Fruit fly (Drosophila melanogaster) whole organism, embryonic: ENCODE measurements around the gene CG7135.

Source experiments
- Adf1 ChIP-seq: fragments of 200-800 bp; sonication (Bioruptor generic); IDR thresholded peaks from 2 replicates; pipeline ENCODE4 v1.3.6; 2022; ENCODE audit warnings: missing biosample characterization, missing genetic modification characterization
- BEAF-32 ChIP-seq: fragments of 200-800 bp; sonication (Bioruptor generic); optimal IDR thresholded peaks from 3 replicates; lab custom pipeline; 2017; ENCODE audit warnings: missing biosample characterization, missing genetic modification characterization, mild to moderate bottlenecking, moderate library complexity, missing genetic modification reagents
- CG10462 ChIP-seq: fragments of 200-800 bp; sonication (Bioruptor generic); optimal IDR thresholded peaks from 2 replicates; lab custom pipeline; 2016; ENCODE audit warnings: missing biosample characterization, missing genetic modification characterization
- CG10654 ChIP-seq: fragments of 200-800 bp; sonication (Bioruptor generic); optimal IDR thresholded peaks from 2 replicates; lab custom pipeline; 2016; ENCODE audit warnings: missing biosample characterization, missing genetic modification characterization
- CG11504 ChIP-seq: fragments of 200-800 bp; sonication (Bioruptor generic); optimal IDR thresholded peaks from 3 replicates; lab custom pipeline; 2019; ENCODE audit warnings: missing biosample characterization, mild to moderate bottlenecking, missing genetic modification characterization, moderate library complexity
- CG12769 ChIP-seq: fragments of 200-800 bp; sonication (Bioruptor generic); optimal IDR thresholded peaks from 2 replicates; lab custom pipeline; 2019; ENCODE audit warnings: missing biosample characterization, mild to moderate bottlenecking, missing genetic modification characterization, moderate library complexity
- CG13775 ChIP-seq: fragments of 200-800 bp; sonication (Bioruptor generic); optimal IDR thresholded peaks from 3 replicates; lab custom pipeline; 2017; ENCODE audit warnings: missing biosample characterization, mild to moderate bottlenecking, missing genetic modification characterization
- CG14014 ChIP-seq: fragments of 200-800 bp; sonication (Bioruptor generic); IDR thresholded peaks from 2 replicates; pipeline ENCODE4 v1.3.6; 2022; ENCODE audit warnings: missing biosample characterization, missing genetic modification characterization
- CG15011 ChIP-seq: fragments of 200-800 bp; sonication (Bioruptor generic); optimal IDR thresholded peaks from 3 replicates; lab custom pipeline; 2018; ENCODE audit warnings: missing biosample characterization, mild to moderate bottlenecking, missing genetic modification characterization
- CG15073 ChIP-seq: fragments of 200-800 bp; sonication (Bioruptor generic); optimal IDR thresholded peaks from 2 replicates; lab custom pipeline; 2016; ENCODE audit warnings: missing biosample characterization, missing genetic modification characterization
- CG15696 ChIP-seq: fragments of 200-800 bp; sonication (Bioruptor generic); optimal IDR thresholded peaks from 2 replicates; lab custom pipeline; 2019; ENCODE audit warnings: missing biosample characterization, mild to moderate bottlenecking, missing genetic modification characterization, moderate library complexity
- CG16813 ChIP-seq: fragments of 200-800 bp; sonication (Bioruptor generic); IDR thresholded peaks from 3 replicates; pipeline ENCODE4 v1.3.6; 2022; ENCODE audit warnings: missing biosample characterization, missing genetic modification characterization; ENCODE audit not compliant: partially characterized antibody
- CG17361 ChIP-seq: fragments of 200-800 bp; sonication (Bioruptor generic); IDR thresholded peaks from 3 replicates; pipeline ENCODE4 v1.3.6; 2022; ENCODE audit warnings: missing biosample characterization, missing genetic modification characterization
- CG17912 ChIP-seq: fragments of 200-800 bp; sonication (Bioruptor generic); optimal IDR thresholded peaks from 2 replicates; lab custom pipeline; 2018; ENCODE audit warnings: missing biosample characterization, mild to moderate bottlenecking, missing genetic modification characterization
- CG3065 ChIP-seq: fragments of 200-800 bp; sonication (Bioruptor generic); optimal IDR thresholded peaks from 2 replicates; lab custom pipeline; 2016; ENCODE audit warnings: missing biosample characterization, missing genetic modification characterization
- CG5245 ChIP-seq: fragments of 200-800 bp; sonication (Bioruptor generic); optimal IDR thresholded peaks from 3 replicates; lab custom pipeline; 2016; ENCODE audit warnings: missing biosample characterization, missing genetic modification characterization
- CG6175 ChIP-seq: fragments of 200-800 bp; sonication (Bioruptor generic); IDR thresholded peaks from 3 replicates; pipeline ENCODE4 v1.3.6; 2022; ENCODE audit warnings: missing biosample characterization, missing genetic modification characterization
- CG7271 ChIP-seq: fragments of 200-800 bp; sonication (Bioruptor generic); optimal IDR thresholded peaks from 2 replicates; lab custom pipeline; 2018; ENCODE audit warnings: missing biosample characterization, mild to moderate bottlenecking, missing genetic modification characterization, moderate library complexity
- CG8388 ChIP-seq: fragments of 200-800 bp; sonication (Bioruptor generic); optimal IDR thresholded peaks from 2 replicates; lab custom pipeline; 2019; ENCODE audit warnings: missing biosample characterization, mild to moderate bottlenecking, missing genetic modification characterization, moderate library complexity
- CG9817 ChIP-seq: fragments of 200-800 bp; sonication (Bioruptor generic); optimal IDR thresholded peaks from 2 replicates; lab custom pipeline; 2018; ENCODE audit warnings: missing biosample characterization, mild to moderate bottlenecking, missing genetic modification characterization, moderate library complexity
- CrebB ChIP-seq: fragments of 200-800 bp; sonication (Bioruptor generic); optimal IDR thresholded peaks from 3 replicates; lab custom pipeline; 2018; ENCODE audit warnings: missing biosample characterization, mild to moderate bottlenecking, missing genetic modification characterization
- Dek ChIP-seq: fragments of 200-800 bp; sonication (Bioruptor generic); optimal IDR thresholded peaks from 3 replicates; lab custom pipeline; 2019; ENCODE audit warnings: missing biosample characterization, mild to moderate bottlenecking, missing genetic modification characterization, moderate library complexity
- Elba2 ChIP-seq: fragments of 200-800 bp; sonication (Bioruptor generic); optimal IDR thresholded peaks from 3 replicates; lab custom pipeline; 2016; ENCODE audit warnings: missing biosample characterization, missing genetic modification characterization
- Ets65A ChIP-seq: fragments of 200-800 bp; sonication (Bioruptor generic); peaks from one replicate; lab custom pipeline; 2016; ENCODE audit warnings: missing biosample characterization, missing genetic modification characterization
- HLH54F ChIP-seq: fragments of 200-800 bp; sonication (Bioruptor generic); optimal IDR thresholded peaks from 3 replicates; lab custom pipeline; 2016; ENCODE audit warnings: missing biosample characterization, missing genetic modification characterization
- HmgD ChIP-seq: fragments of 200-800 bp; sonication (Bioruptor generic); optimal IDR thresholded peaks from 3 replicates; lab custom pipeline; 2016; ENCODE audit warnings: missing biosample characterization, missing genetic modification characterization
- MBD-R2 ChIP-seq: fragments of 200-800 bp; sonication (Bioruptor generic); IDR thresholded peaks from 2 replicates; pipeline ENCODE4 v1.3.6; 2022; ENCODE audit warnings: missing biosample characterization, missing genetic modification characterization
- Opbp ChIP-seq: fragments of 200-800 bp; sonication (Bioruptor generic); IDR thresholded peaks from 3 replicates; pipeline ENCODE4 v1.3.6; 2022; ENCODE audit warnings: missing biosample characterization, missing genetic modification characterization; ENCODE audit not compliant: partially characterized antibody
- Ssrp ChIP-seq: fragments of 200-800 bp; sonication (Bioruptor generic); optimal IDR thresholded peaks from 2 replicates; lab custom pipeline; 2018; ENCODE audit warnings: missing biosample characterization, mild to moderate bottlenecking, missing genetic modification characterization, moderate library complexity
- YL-1 ChIP-seq: fragments of 200-800 bp; sonication (Bioruptor generic); optimal IDR thresholded peaks from 3 replicates; lab custom pipeline; 2017; ENCODE audit warnings: missing biosample characterization, mild to moderate bottlenecking, missing genetic modification characterization
- bcd ChIP-seq: fragments of 200-800 bp; sonication (Bioruptor generic); optimal IDR thresholded peaks from 2 replicates; lab custom pipeline; 2017; ENCODE audit warnings: missing biosample characterization, mild to moderate bottlenecking, missing genetic modification characterization
- bsh ChIP-seq, 2 experiments: fragments of 200-800 bp; sonication (Bioruptor generic); optimal IDR thresholded peaks; 2 replicates each; lab custom pipeline; 2017 to 2018; ENCODE audit warnings: mild to moderate bottlenecking in 2 of 2, missing biosample characterization in 2 of 2, missing genetic modification characterization in 2 of 2, moderate library complexity in 1 of 2
- crol ChIP-seq: fragments of 200-800 bp; sonication (Bioruptor generic); IDR thresholded peaks from 2 replicates; pipeline ENCODE4 v1.3.6; 2022; ENCODE audit warnings: missing biosample characterization, missing genetic modification characterization
- da ChIP-seq: fragments of 200-800 bp; sonication (Bioruptor generic); optimal IDR thresholded peaks from 2 replicates; lab custom pipeline; 2016; ENCODE audit warnings: missing biosample characterization, missing genetic modification characterization
- danr ChIP-seq: fragments of 200-800 bp; sonication (Bioruptor generic); IDR thresholded peaks from 2 replicates; pipeline ENCODE4 v1.3.6; 2022; ENCODE audit warnings: missing biosample characterization, missing genetic modification characterization
- disco-r ChIP-seq: fragments of 200-800 bp; sonication (Bioruptor generic); optimal IDR thresholded peaks from 2 replicates; lab custom pipeline; 2016; ENCODE audit warnings: missing biosample characterization, missing genetic modification characterization
- eyg ChIP-seq: fragments of 200-800 bp; sonication (Bioruptor generic); optimal IDR thresholded peaks from 3 replicates; lab custom pipeline; 2016; ENCODE audit warnings: missing biosample characterization, missing genetic modification characterization
- fru ChIP-seq: fragments of >200 bp; optimal IDR thresholded peaks from 2 replicates; lab custom pipeline; 2017
- gcm2 ChIP-seq: fragments of 200-800 bp; sonication (Bioruptor generic); optimal IDR thresholded peaks from 2 replicates; lab custom pipeline; 2016; ENCODE audit warnings: missing biosample characterization, missing genetic modification characterization
- gt ChIP-seq: fragments of 200-800 bp; sonication (Bioruptor generic); IDR thresholded peaks from 2 replicates; pipeline ENCODE4 v1.3.6; 2022; ENCODE audit warnings: missing biosample characterization, missing genetic modification characterization
- hb ChIP-seq: fragments of 200-800 bp; sonication (Bioruptor generic); IDR thresholded peaks from 3 replicates; pipeline ENCODE4 v1.3.6; 2022; ENCODE audit warnings: missing biosample characterization, missing genetic modification characterization; ENCODE audit not compliant: partially characterized antibody
- hbn ChIP-seq: fragments of 200-800 bp; sonication (Bioruptor generic); IDR thresholded peaks from 2 replicates; pipeline ENCODE4 v1.3.6; 2022; ENCODE audit warnings: missing biosample characterization, missing genetic modification characterization; ENCODE audit not compliant: partially characterized antibody
- her ChIP-seq: fragments of 200-800 bp; sonication (Bioruptor generic); optimal IDR thresholded peaks from 2 replicates; lab custom pipeline; 2016; ENCODE audit warnings: missing biosample characterization, missing genetic modification characterization
- inv ChIP-seq: fragments of 200-800 bp; sonication (Bioruptor generic); IDR thresholded peaks from 2 replicates; pipeline ENCODE4 v1.3.6; 2022; ENCODE audit warnings: missing biosample characterization, missing genetic modification characterization; ENCODE audit not compliant: partially characterized antibody
- lola ChIP-seq, 3 experiments: fragments of >200 bp in 2 of 3; fragments of 200-800 bp in 1 of 3; sonication (Bioruptor generic) in 1 of 3; optimal IDR thresholded peaks; 2 replicates each; lab custom pipeline; 2017 to 2019; ENCODE audit warnings: missing biosample characterization in 3 of 3, missing genetic modification characterization in 3 of 3, mild to moderate bottlenecking in 1 of 3, moderate library complexity in 1 of 3
- lov ChIP-seq, 2 experiments: fragments of 200-800 bp in 1 of 2; fragments of >200 bp in 1 of 2; sonication (Bioruptor generic) in 1 of 2; IDR thresholded peaks in 1 of 2; optimal IDR thresholded peaks in 1 of 2; 2 replicates in 1 of 2; 3 replicates in 1 of 2; pipeline versions ENCODE4 v1.3.6 to Lab custom; 2017 to 2022; ENCODE audit warnings: missing biosample characterization in 1 of 2, missing genetic modification characterization in 1 of 2
- run ChIP-seq: fragments of 200-800 bp; sonication (Bioruptor generic); optimal IDR thresholded peaks from 3 replicates; lab custom pipeline; 2018; ENCODE audit warnings: missing biosample characterization, mild to moderate bottlenecking, missing genetic modification characterization
- scrt ChIP-seq: fragments of 200-800 bp; sonication (Bioruptor generic); optimal IDR thresholded peaks from 2 replicates; lab custom pipeline; 2018; ENCODE audit warnings: missing biosample characterization, mild to moderate bottlenecking, missing genetic modification characterization, moderate library complexity
- z ChIP-seq: fragments of 200-800 bp; sonication (Bioruptor generic); IDR thresholded peaks from 3 replicates; pipeline ENCODE4 v1.3.6; 2022; ENCODE audit warnings: missing biosample characterization, missing genetic modification characterization

Gene CG7135

dm6 chrX:18084614-18085469, 18.6 kb upstream of the CG7135 start (continued):
- TF ChIP-seq CG14014 (GFP tag; lab: Robert Waterston, UW) (no peak), CG16813 (GFP tag; lab: Robert Waterston, UW) (peak; percentile 15; the same call in 1 of the 3 replicates), bsh (GFP tag; optimal IDR thresholded peaks at IDR 0.05; lab: Kevin White, UChicago) (no peak), Elba2 (GFP tag; lab: Kevin White, UChicago) (peak; percentile 70), CG5245 (no peak), Adf1 (GFP tag; lab: Robert Waterston, UW) (peak; percentile 32; the same call in 1 of the 2 replicates), bcd (no peak), Ets65A (GFP tag; lab: Kevin White, UChicago) (peak; percentile 22), da (no peak), CG3065 (GFP tag; lab: Kevin White, UChicago) (peak; percentile 83), CG12769 (tag; lab: Kevin White, UChicago) (peak; percentile 25), crol (GFP tag; lab: Robert Waterston, UW) (peak; percentile 80), gcm2 (GFP tag; lab: Kevin White, UChicago) (no peak), CG17912 (no peak), CG11504 (tag; lab: Kevin White, UChicago) (no peak), her (GFP tag; lab: Kevin White, UChicago) (peak; percentile 24), Opbp (0 out of 3 replicates have a peak, but pooled peaks have one; percentile 7), inv (no peak), CG15073 (no peak), HLH54F (no peak), CG17361 (GFP tag; lab: Robert Waterston, UW) (0 out of 3 replicates have a peak, but pooled peaks have one; percentile 13), gt (GFP tag; lab: Robert Waterston, UW) (no peak), scrt (GFP tag; lab: Kevin White, UChicago) (no peak), CG15696 (tag; lab: Kevin White, UChicago) (no peak), fru (lab: Kevin White, UChicago) (no peak)
- TF ChIP-seq, all 482 proteins: peak for 20

dm6 chrX:18085470-18085797, 18.0 kb upstream of the CG7135 start, which contains the start of gene Ada3:
Gene Ada3 (plus strand): TSS chrX:18085761.
- TF ChIP-seq CG15011 (GFP tag; lab: Kevin White, UChicago) (peak; percentile 42), CG10654 (GFP tag; lab: Kevin White, UChicago) (peak; percentile 52), run (tag; lab: Kevin White, UChicago) (peak; percentile 3), Ssrp (tag; lab: Kevin White, UChicago) (peak; percentile 69), disco-r (GFP tag; lab: Kevin White, UChicago) (peak; percentile 27), CG9817 (tag; lab: Kevin White, UChicago) (peak; percentile 77), CG7271 (tag; lab: Kevin White, UChicago) (no peak), MBD-R2 (peak; percentile 68), lov (optimal IDR thresholded peaks at IDR 0.05; lab: Kevin White, UChicago) (no peak), lov (GFP tag; IDR thresholded peaks at IDR 0.05; lab: Robert Waterston, UW) (no peak), eyg (peak; percentile 63), HmgD (GFP tag; lab: Kevin White, UChicago) (no peak), CG10462 (GFP tag; lab: Kevin White, UChicago) (peak; percentile 51), hb (no peak), hbn (GFP tag; lab: Robert Waterston, UW) (no peak), z (GFP tag; lab: Robert Waterston, UW) (no peak), YL-1 (peak; percentile 44), CrebB (tag; lab: Kevin White, UChicago) (no peak), BEAF-32 (GFP tag; lab: Kevin White, UChicago) (peak; percentile 53), Dek (tag; lab: Kevin White, UChicago) (peak; percentile 39), danr (GFP tag; lab: Robert Waterston, UW) (0 out of 2 replicates have a peak, but pooled peaks have one; percentile 53), CG8388 (GFP tag; lab: Kevin White, UChicago) (peak; percentile 54), lola (GFP tag; optimal IDR thresholded peaks at IDR 0.05; lab: Kevin White, UChicago) (peak in 1 of 3 experiments; percentile 73), CG6175 (GFP tag; lab: Robert Waterston, UW) (0 out of 3 replicates have a peak, but pooled peaks have one; percentile 31), CG13775 (peak; percentile 74)
